Fruit fly (Drosophila melanogaster) whole organism, embryonic: ENCODE results near the gene Lasp.

Source experiments
- ATbp ChIP-seq: fragments of 200-800 bp; sonication (Bioruptor generic); optimal IDR thresholded peaks from 2 replicates; lab custom pipeline; 2017; ENCODE audit warnings: missing biosample characterization, mild to moderate bottlenecking, missing genetic modification characterization, missing genetic modification reagents
- B-H2 ChIP-seq: fragments of 200-800 bp; sonication (Bioruptor generic); optimal IDR thresholded peaks from 2 replicates; lab custom pipeline; 2018; ENCODE audit warnings: missing biosample characterization, mild to moderate bottlenecking, missing genetic modification characterization
- CG12071 ChIP-seq: fragments of 200-800 bp; sonication (Bioruptor generic); optimal IDR thresholded peaks from 3 replicates; lab custom pipeline; 2018; ENCODE audit warnings: missing biosample characterization, mild to moderate bottlenecking, missing genetic modification characterization
- CG12942 ChIP-seq: fragments of 200-800 bp; sonication (Bioruptor generic); optimal IDR thresholded peaks from 3 replicates; lab custom pipeline; 2016; ENCODE audit warnings: missing biosample characterization, missing genetic modification characterization
- CG13287 ChIP-seq: fragments of 200-800 bp; sonication (Bioruptor generic); IDR thresholded peaks from 2 replicates; pipeline ENCODE4 v1.3.6; 2022; ENCODE audit warnings: missing biosample characterization, missing genetic modification characterization; ENCODE audit not compliant: partially characterized antibody
- CG13296 ChIP-seq: fragments of 200-800 bp; sonication (Bioruptor generic); optimal IDR thresholded peaks from 3 replicates; lab custom pipeline; 2018; ENCODE audit warnings: missing biosample characterization, mild to moderate bottlenecking, missing genetic modification characterization
- CG14667 ChIP-seq: fragments of 200-800 bp; sonication (Bioruptor generic); IDR thresholded peaks from 2 replicates; pipeline ENCODE4 v1.3.6; 2022; ENCODE audit warnings: missing biosample characterization, missing genetic modification characterization
- CG1529 ChIP-seq: fragments of 200-800 bp; sonication (Bioruptor generic); optimal IDR thresholded peaks from 3 replicates; lab custom pipeline; 2018; ENCODE audit warnings: missing biosample characterization, missing genetic modification characterization
- CG15601 ChIP-seq: fragments of 200-800 bp; sonication (Bioruptor generic); optimal IDR thresholded peaks from 3 replicates; lab custom pipeline; 2019; ENCODE audit warnings: missing biosample characterization, mild to moderate bottlenecking, missing genetic modification characterization, moderate library complexity
- CG16813 ChIP-seq: fragments of 200-800 bp; sonication (Bioruptor generic); IDR thresholded peaks from 3 replicates; pipeline ENCODE4 v1.3.6; 2022; ENCODE audit warnings: missing biosample characterization, missing genetic modification characterization; ENCODE audit not compliant: partially characterized antibody
- CG17328 ChIP-seq: fragments of 200-800 bp; sonication (Bioruptor generic); IDR thresholded peaks from 2 replicates; pipeline ENCODE4 v1.3.6; 2022; ENCODE audit warnings: missing biosample characterization, missing genetic modification characterization
- CG18011 ChIP-seq: fragments of 200-800 bp; sonication (Bioruptor generic); optimal IDR thresholded peaks from 2 replicates; lab custom pipeline; 2017; ENCODE audit warnings: missing biosample characterization, missing genetic modification characterization, mild to moderate bottlenecking, moderate library complexity, missing genotype
- CG3163 ChIP-seq: fragments of 200-800 bp; sonication (Bioruptor generic); optimal IDR thresholded peaks from 3 replicates; lab custom pipeline; 2016; ENCODE audit warnings: missing biosample characterization, missing genetic modification characterization
- CG34224 ChIP-seq: fragments of 200-800 bp; sonication (Bioruptor generic); IDR thresholded peaks from 3 replicates; pipeline ENCODE4 v1.3.6; 2022; ENCODE audit warnings: missing biosample characterization, missing genetic modification characterization; ENCODE audit not compliant: partially characterized antibody
- CG3726 ChIP-seq: fragments of 200-800 bp; sonication (Bioruptor generic); IDR thresholded peaks from 3 replicates; pipeline ENCODE4, ENCODE4 v1.3.6; 2022; ENCODE audit warnings: missing biosample characterization, missing genetic modification characterization
- CG4328 ChIP-seq: fragments of 200-800 bp; sonication (Bioruptor generic); optimal IDR thresholded peaks from 3 replicates; lab custom pipeline; 2017; ENCODE audit warnings: missing biosample characterization, missing genetic modification reagents, missing genetic modification characterization
- CG5245 ChIP-seq: fragments of 200-800 bp; sonication (Bioruptor generic); optimal IDR thresholded peaks from 3 replicates; lab custom pipeline; 2016; ENCODE audit warnings: missing biosample characterization, missing genetic modification characterization
- CG7556 ChIP-seq: fragments of 200-800 bp; sonication (Bioruptor generic); optimal IDR thresholded peaks from 2 replicates; lab custom pipeline; 2017; ENCODE audit warnings: missing biosample characterization, mild to moderate bottlenecking, missing genetic modification characterization
- CG9932 ChIP-seq: fragments of 200-800 bp; sonication (Bioruptor generic); IDR thresholded peaks from 2 replicates; pipeline ENCODE4 v1.3.6; 2022; ENCODE audit warnings: missing biosample characterization, missing genetic modification characterization
- D ChIP-seq, 2 experiments: fragments of 200-800 bp in 1 of 2; fragments of >200 bp in 1 of 2; sonication (Bioruptor generic) in 1 of 2; optimal IDR thresholded peaks; 2 replicates in 1 of 2; 3 replicates in 1 of 2; lab custom pipeline; 2017; ENCODE audit warnings: mild to moderate bottlenecking in 1 of 2, missing biosample characterization in 1 of 2, missing genetic modification characterization in 1 of 2, missing genetic modification reagents in 1 of 2
- Dad ChIP-seq: fragments of 200-800 bp; sonication (Bioruptor generic); optimal IDR thresholded peaks from 3 replicates; lab custom pipeline; 2016; ENCODE audit warnings: missing biosample characterization, missing genetic modification characterization
- Dek ChIP-seq: fragments of 200-800 bp; sonication (Bioruptor generic); optimal IDR thresholded peaks from 3 replicates; lab custom pipeline; 2019; ENCODE audit warnings: missing biosample characterization, mild to moderate bottlenecking, missing genetic modification characterization, moderate library complexity
- Dip2 ChIP-seq: fragments of 200-800 bp; sonication (Bioruptor generic); IDR thresholded peaks from 2 replicates; pipeline ENCODE4 v1.3.6; 2022; ENCODE audit warnings: missing biosample characterization, missing genetic modification characterization
- Hr51 ChIP-seq, 2 experiments: fragments of 200-800 bp; sonication (Bioruptor generic); optimal IDR thresholded peaks; 2 replicates in 1 of 2; 3 replicates in 1 of 2; lab custom pipeline; 2016 to 2018; ENCODE audit warnings: missing biosample characterization in 2 of 2, missing genetic modification characterization in 2 of 2, mild to moderate bottlenecking in 1 of 2, moderate library complexity in 1 of 2
- Jarid2 ChIP-seq: fragments of 200-800 bp; sonication (Bioruptor generic); optimal IDR thresholded peaks from 3 replicates; lab custom pipeline; 2017; ENCODE audit warnings: mild to moderate bottlenecking, missing biosample characterization, missing genetic modification reagents, missing genetic modification characterization
- Mad ChIP-seq: fragments of 200-800 bp; sonication (Bioruptor generic); optimal IDR thresholded peaks from 2 replicates; lab custom pipeline; 2016; ENCODE audit warnings: missing biosample characterization, missing genetic modification characterization
- Tbp ChIP-seq: fragments of >200 bp; optimal IDR thresholded peaks from 2 replicates; lab custom pipeline; 2018; ENCODE audit warnings: missing biosample characterization, missing genetic modification characterization
- ato ChIP-seq: fragments of 200-800 bp; sonication (Bioruptor generic); IDR thresholded peaks from 2 replicates; pipeline ENCODE4 v1.3.6; 2022; ENCODE audit warnings: missing biosample characterization, missing genetic modification characterization; ENCODE audit not compliant: partially characterized antibody
- dimm ChIP-seq: fragments of 200-800 bp; sonication (Bioruptor generic); IDR thresholded peaks from 2 replicates; pipeline ENCODE4 v1.3.6; 2022; ENCODE audit warnings: missing biosample characterization, missing genetic modification characterization
- fd96Cb ChIP-seq: fragments of 200-800 bp; sonication (Bioruptor generic); optimal IDR thresholded peaks from 2 replicates; lab custom pipeline; 2018; ENCODE audit warnings: missing biosample characterization, mild to moderate bottlenecking, missing genetic modification characterization, moderate library complexity
- gfzf ChIP-seq: fragments of 200-800 bp; sonication (Bioruptor generic); optimal IDR thresholded peaks from 2 replicates; lab custom pipeline; 2016; ENCODE audit warnings: missing biosample characterization, mild to moderate bottlenecking, missing genetic modification characterization, moderate library complexity
- gt ChIP-seq: fragments of 200-800 bp; sonication (Bioruptor generic); IDR thresholded peaks from 2 replicates; pipeline ENCODE4 v1.3.6; 2022; ENCODE audit warnings: missing biosample characterization, missing genetic modification characterization
- hbn ChIP-seq: fragments of 200-800 bp; sonication (Bioruptor generic); IDR thresholded peaks from 2 replicates; pipeline ENCODE4 v1.3.6; 2022; ENCODE audit warnings: missing biosample characterization, missing genetic modification characterization; ENCODE audit not compliant: partially characterized antibody
- jing ChIP-seq: fragments of 200-800 bp; sonication (Bioruptor generic); optimal IDR thresholded peaks from 2 replicates; lab custom pipeline; 2018; ENCODE audit warnings: missing biosample characterization, mild to moderate bottlenecking, missing genetic modification characterization
- lab ChIP-seq: fragments of 200-800 bp; sonication (Bioruptor generic); optimal IDR thresholded peaks from 3 replicates; lab custom pipeline; 2017; ENCODE audit warnings: missing biosample characterization, missing genetic modification characterization, mild to moderate bottlenecking, moderate library complexity, missing genetic modification reagents
- lov ChIP-seq, 2 experiments: fragments of 200-800 bp in 1 of 2; fragments of >200 bp in 1 of 2; sonication (Bioruptor generic) in 1 of 2; IDR thresholded peaks in 1 of 2; optimal IDR thresholded peaks in 1 of 2; 2 replicates in 1 of 2; 3 replicates in 1 of 2; pipeline versions ENCODE4 v1.3.6 to Lab custom; 2017 to 2022; ENCODE audit warnings: missing biosample characterization in 1 of 2, missing genetic modification characterization in 1 of 2
- nau ChIP-seq: fragments of 200-800 bp; sonication (Bioruptor generic); optimal IDR thresholded peaks from 3 replicates; lab custom pipeline; 2017; ENCODE audit warnings: missing biosample characterization, mild to moderate bottlenecking, missing genetic modification characterization, missing genetic modification reagents
- nmo ChIP-seq: fragments of 200-800 bp; sonication (Bioruptor generic); optimal IDR thresholded peaks from 2 replicates; lab custom pipeline; 2018; ENCODE audit warnings: missing biosample characterization, mild to moderate bottlenecking, missing genetic modification characterization, moderate library complexity
- odd ChIP-seq: fragments of 200-800 bp; sonication (Bioruptor generic); optimal IDR thresholded peaks from 2 replicates; lab custom pipeline; 2017; ENCODE audit warnings: missing biosample characterization, mild to moderate bottlenecking, missing genetic modification characterization
- prd ChIP-seq, 3 experiments: fragments of >200 bp in 2 of 3; fragments of 200-800 bp in 1 of 3; sonication (Bioruptor generic) in 1 of 3; optimal IDR thresholded peaks in 2 of 3; IDR thresholded peaks in 1 of 3; 2 replicates in 2 of 3; 3 replicates in 1 of 3; pipeline versions ENCODE4 v1.3.6 to Lab custom; 2017 to 2022; ENCODE audit warnings: missing biosample characterization in 1 of 3, missing genetic modification characterization in 1 of 3
- sima ChIP-seq: fragments of 200-800 bp; sonication (Bioruptor generic); optimal IDR thresholded peaks from 2 replicates; lab custom pipeline; 2016; ENCODE audit warnings: missing biosample characterization, missing genetic modification characterization
- tio ChIP-seq: fragments of 200-800 bp; sonication (Bioruptor generic); optimal IDR thresholded peaks from 2 replicates; lab custom pipeline; 2017; ENCODE audit warnings: missing biosample characterization, missing genetic modification characterization, inconsistent platforms
- toy ChIP-seq: fragments of 200-800 bp; sonication (Bioruptor generic); IDR thresholded peaks from 2 replicates; pipeline ENCODE4 v1.3.6; 2022; ENCODE audit warnings: missing biosample characterization, missing genetic modification characterization
- vfl ChIP-seq: fragments of 200-800 bp; sonication (Bioruptor generic); optimal IDR thresholded peaks from 2 replicates; lab custom pipeline; 2016; ENCODE audit warnings: missing biosample characterization, missing genetic modification characterization
- vnd ChIP-seq: fragments of 200-800 bp; sonication (Bioruptor generic); IDR thresholded peaks from 3 replicates; pipeline ENCODE4 v1.3.6; 2022; ENCODE audit warnings: missing biosample characterization, missing genetic modification characterization; ENCODE audit not compliant: partially characterized antibody

The Lasp gene

DNA sequence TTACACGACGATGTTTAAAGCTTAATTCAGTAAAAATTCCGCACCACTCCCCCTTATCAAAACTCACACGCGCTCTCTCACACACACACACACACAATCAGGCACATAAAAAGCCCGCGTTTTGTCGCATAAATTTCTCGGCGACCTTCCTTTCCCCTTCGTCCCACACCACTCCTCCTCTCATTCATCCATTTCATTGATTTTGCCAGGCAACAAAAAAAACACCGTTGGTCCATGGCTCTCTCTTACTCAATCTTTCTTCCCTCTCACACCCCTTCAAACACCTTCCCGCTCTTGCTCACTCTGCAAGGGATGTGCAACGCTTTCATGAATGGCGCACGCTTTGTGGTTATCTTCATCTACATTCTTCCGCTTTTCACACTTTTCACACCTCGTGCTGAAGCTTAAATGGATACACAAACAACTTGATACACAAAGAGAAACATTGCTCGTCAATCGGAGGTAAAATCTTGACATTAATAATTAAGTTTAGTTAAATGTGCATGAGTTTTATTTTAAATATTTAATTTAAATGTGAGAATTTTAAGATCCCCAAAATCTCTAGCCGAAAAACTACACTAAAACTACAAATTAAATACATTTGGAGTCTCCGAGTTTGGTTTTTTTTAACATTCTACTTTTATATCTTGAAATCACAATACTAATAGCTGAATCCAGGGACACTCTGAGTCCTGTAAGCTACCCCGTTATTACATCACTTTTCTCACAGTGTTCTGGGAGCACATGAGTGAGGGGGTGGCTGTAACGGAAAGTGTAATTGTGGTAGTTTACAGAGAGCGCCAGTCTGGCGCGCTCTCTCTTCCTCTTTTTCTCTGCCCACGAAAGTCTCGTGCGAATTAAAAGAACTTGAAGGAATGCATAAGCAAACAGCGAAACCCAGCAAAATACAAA, 51.3 kb downstream of the Lasp start (continued):
- peak; percentile 96 for TF ChIP-seq CG15601 (tag; lab: Kevin White, UChicago)
- TF ChIP-seq Mad (GFP tag; lab: Kevin White, UChicago), result peak; percentile 90
- TF ChIP-seq hbn (GFP tag; lab: Robert Waterston, UW), result no peak
- TF ChIP-seq CG13287 (GFP tag; lab: Robert Waterston, UW), result no peak
- peak; percentile 82 for TF ChIP-seq CG18011 (GFP tag; lab: Kevin White, UChicago)
- TF ChIP-seq fd96Cb (tag; lab: Kevin White, UChicago), result peak; percentile 98
- TF ChIP-seq vnd (GFP tag; lab: Robert Waterston, UW), result no peak
- TF ChIP-seq CG17328 (GFP tag; lab: Robert Waterston, UW), result peak; percentile 94
- peak; percentile 69 for TF ChIP-seq sima (GFP tag; lab: Kevin White, UChicago)
- 0 out of 2 replicates have a peak, but pooled peaks have one; percentile 48 for TF ChIP-seq Dip2 (GFP tag; lab: Robert Waterston, UW)
- no peak for TF ChIP-seq prd (optimal IDR thresholded peaks at IDR 0.05; lab: Kevin White, UChicago)
- TF ChIP-seq prd (GFP tag; IDR thresholded peaks at IDR 0.05; lab: Robert Waterston, UW), result peak; percentile 96
- no peak for TF ChIP-seq lov (optimal IDR thresholded peaks at IDR 0.05; lab: Kevin White, UChicago)
- peak; percentile 90; the same call in 2 of the 3 replicates for TF ChIP-seq lov (GFP tag; IDR thresholded peaks at IDR 0.05; lab: Robert Waterston, UW)
- TF ChIP-seq gfzf (GFP tag; lab: Kevin White, UChicago), result no peak
- peak; percentile 88 for TF ChIP-seq B-H2 (GFP tag; lab: Kevin White, UChicago)
- TF ChIP-seq jing, result peak; percentile 90
- no peak for TF ChIP-seq D (optimal IDR thresholded peaks at IDR 0.05; lab: Kevin White, UChicago)
- peak; percentile 99 for TF ChIP-seq D (GFP tag; optimal IDR thresholded peaks at IDR 0.05; lab: Kevin White, UChicago)
- no peak for TF ChIP-seq ato (GFP tag; lab: Robert Waterston, UW)
- peak; percentile 97 for TF ChIP-seq nau (GFP tag; lab: Kevin White, UChicago)
- TF ChIP-seq tio, result peak; percentile 98
- peak; percentile 97 for TF ChIP-seq CG13296
- no peak for TF ChIP-seq Tbp (GFP tag; lab: Kevin White, UChicago)
- TF ChIP-seq CG14667, result peak; percentile 91
- peak; percentile 94 for TF ChIP-seq CG12942
- TF ChIP-seq CG9932 (GFP tag; lab: Robert Waterston, UW), result peak; percentile 91
- peak; percentile 95 for TF ChIP-seq CG1529 (GFP tag; lab: Kevin White, UChicago)
- peak; percentile 94 for TF ChIP-seq Dad (GFP tag; lab: Kevin White, UChicago)
- peak; percentile 95 for TF ChIP-seq CG5245 (GFP tag; lab: Kevin White, UChicago)
- peak; percentile 93 for TF ChIP-seq gt (GFP tag; lab: Robert Waterston, UW)
- peak; percentile 96 for TF ChIP-seq odd
- peak; percentile 92 to 97 for TF ChIP-seq Hr51 (GFP tag; optimal IDR thresholded peaks at IDR 0.05; lab: Kevin White, UChicago)
- TF ChIP-seq CG16813, result no peak
- peak; percentile 98 for TF ChIP-seq ATbp (GFP tag; lab: Kevin White, UChicago)
- peak; percentile 95 for TF ChIP-seq CG4328 (GFP tag; lab: Kevin White, UChicago)
- TF ChIP-seq dimm, result peak; percentile 80
- peak; percentile 96 for TF ChIP-seq Dek (tag; lab: Kevin White, UChicago)
- TF ChIP-seq CG3726 (GFP tag; lab: Robert Waterston, UW), result peak; percentile 90
- TF ChIP-seq lab (GFP tag; lab: Kevin White, UChicago), result peak; percentile 98
- peak; percentile 99 for TF ChIP-seq nmo (GFP tag; lab: Kevin White, UChicago)
- TF ChIP-seq Jarid2, result peak; percentile 88
- TF ChIP-seq toy (GFP tag; lab: Robert Waterston, UW), result peak; percentile 83
- TF ChIP-seq CG12071 (GFP tag; lab: Kevin White, UChicago), result peak; percentile 94
- TF ChIP-seq CG3163 (GFP tag; lab: Kevin White, UChicago), result peak; percentile 55
- no peak for TF ChIP-seq CG34224 (GFP tag; lab: Robert Waterston, UW)
- TF ChIP-seq vfl (GFP tag; lab: Kevin White, UChicago), result peak; percentile 88
- peak; percentile 99 for TF ChIP-seq CG7556 (GFP tag; lab: Kevin White, UChicago)
